Fruit fly (Drosophila melanogaster) whole organism, embryonic: ENCODE measurements around the gene CG10700.

Experiments used
- BEAF-32 ChIP-seq: fragments of 200-800 bp; sonication (Bioruptor generic); optimal IDR thresholded peaks from 3 replicates; lab custom pipeline; 2017; ENCODE audit warnings: missing biosample characterization, missing genetic modification characterization, mild to moderate bottlenecking, moderate library complexity, missing genetic modification reagents
- CG10267 ChIP-seq: fragments of 200-800 bp; sonication (Bioruptor generic); optimal IDR thresholded peaks from 2 replicates; lab custom pipeline; 2018; ENCODE audit warnings: missing biosample characterization, mild to moderate bottlenecking, missing genetic modification characterization, moderate library complexity
- CG11247 ChIP-seq: fragments of 200-800 bp; sonication (Bioruptor generic); IDR thresholded peaks from 2 replicates; pipeline ENCODE4 v1.3.6; 2022; ENCODE audit warnings: missing biosample characterization, missing genetic modification characterization
- CG12659 ChIP-seq: fragments of 200-800 bp; sonication (Bioruptor generic); optimal IDR thresholded peaks from 3 replicates; lab custom pipeline; 2017; ENCODE audit warnings: mild to moderate bottlenecking, missing biosample characterization, missing genetic modification reagents, missing genetic modification characterization
- CG13123 ChIP-seq: fragments of 200-800 bp; sonication (Bioruptor generic); optimal IDR thresholded peaks from 2 replicates; lab custom pipeline; 2016; ENCODE audit warnings: missing biosample characterization, missing genetic modification characterization
- CG13287 ChIP-seq: fragments of 200-800 bp; sonication (Bioruptor generic); IDR thresholded peaks from 2 replicates; pipeline ENCODE4 v1.3.6; 2022; ENCODE audit warnings: missing biosample characterization, missing genetic modification characterization; ENCODE audit not compliant: partially characterized antibody
- CG14860 ChIP-seq: fragments of 200-800 bp; sonication (Bioruptor generic); IDR thresholded peaks from 3 replicates; pipeline ENCODE4 v1.3.6; 2022; ENCODE audit warnings: missing biosample characterization, missing genetic modification characterization; ENCODE audit not compliant: partially characterized antibody
- CG15514 ChIP-seq: fragments of 200-800 bp; sonication (Bioruptor generic); optimal IDR thresholded peaks from 3 replicates; lab custom pipeline; 2017; ENCODE audit warnings: missing biosample characterization, missing genetic modification characterization, mild to moderate bottlenecking, moderate library complexity, missing genetic modification reagents
- CG16813 ChIP-seq: fragments of 200-800 bp; sonication (Bioruptor generic); IDR thresholded peaks from 3 replicates; pipeline ENCODE4 v1.3.6; 2022; ENCODE audit warnings: missing biosample characterization, missing genetic modification characterization; ENCODE audit not compliant: partially characterized antibody
- CG2129 ChIP-seq: fragments of 200-800 bp; sonication (Bioruptor generic); IDR thresholded peaks from 2 replicates; pipeline ENCODE4 v1.3.6; 2022; ENCODE audit warnings: missing biosample characterization, missing genetic modification characterization; ENCODE audit not compliant: partially characterized antibody
- CG2712 ChIP-seq: fragments of 200-800 bp; optimal IDR thresholded peaks from 3 replicates; lab custom pipeline; 2019; ENCODE audit warnings: missing biosample characterization, mild to moderate bottlenecking, missing genetic modification characterization, moderate library complexity
- CG3163 ChIP-seq: fragments of 200-800 bp; sonication (Bioruptor generic); optimal IDR thresholded peaks from 3 replicates; lab custom pipeline; 2016; ENCODE audit warnings: missing biosample characterization, missing genetic modification characterization
- CG33213 ChIP-seq: fragments of 200-800 bp; sonication (Bioruptor generic); optimal IDR thresholded peaks from 3 replicates; lab custom pipeline; 2016; ENCODE audit warnings: missing biosample characterization, missing genetic modification characterization
- CG42726 ChIP-seq: fragments of 200-800 bp; sonication (Bioruptor generic); IDR thresholded peaks from 2 replicates; pipeline ENCODE4 v1.3.6; 2022; ENCODE audit warnings: missing biosample characterization, missing genetic modification characterization; ENCODE audit not compliant: partially characterized antibody
- CG4617 ChIP-seq: fragments of 200-800 bp; sonication (Bioruptor generic); optimal IDR thresholded peaks from 3 replicates; lab custom pipeline; 2016; ENCODE audit warnings: missing biosample characterization, missing genetic modification characterization, borderline replicate concordance
- CG6791 ChIP-seq: fragments of 200-800 bp; sonication (Bioruptor generic); IDR thresholded peaks from 3 replicates; pipeline ENCODE4 v1.3.6; 2022; ENCODE audit warnings: missing biosample characterization, missing genetic modification characterization; ENCODE audit not compliant: partially characterized antibody
- CG7556 ChIP-seq: fragments of 200-800 bp; sonication (Bioruptor generic); optimal IDR thresholded peaks from 2 replicates; lab custom pipeline; 2017; ENCODE audit warnings: missing biosample characterization, mild to moderate bottlenecking, missing genetic modification characterization
- CG7987 ChIP-seq: fragments of 200-800 bp; sonication (Bioruptor generic); optimal IDR thresholded peaks from 2 replicates; lab custom pipeline; 2018; ENCODE audit warnings: missing biosample characterization, mild to moderate bottlenecking, missing genetic modification characterization, moderate library complexity
- CG8944 ChIP-seq: fragments of 200-800 bp; sonication (Bioruptor generic); optimal IDR thresholded peaks from 3 replicates; lab custom pipeline; 2016; ENCODE audit warnings: missing biosample characterization, missing genetic modification characterization
- CG9609 ChIP-seq: fragments of 200-800 bp; sonication (Bioruptor generic); optimal IDR thresholded peaks from 3 replicates; lab custom pipeline; 2016; ENCODE audit warnings: missing biosample characterization, missing genetic modification characterization
- D ChIP-seq, 2 experiments: fragments of 200-800 bp in 1 of 2; fragments of >200 bp in 1 of 2; sonication (Bioruptor generic) in 1 of 2; optimal IDR thresholded peaks; 2 replicates in 1 of 2; 3 replicates in 1 of 2; lab custom pipeline; 2017; ENCODE audit warnings: mild to moderate bottlenecking in 1 of 2, missing biosample characterization in 1 of 2, missing genetic modification characterization in 1 of 2, missing genetic modification reagents in 1 of 2
- Dip2 ChIP-seq: fragments of 200-800 bp; sonication (Bioruptor generic); IDR thresholded peaks from 2 replicates; pipeline ENCODE4 v1.3.6; 2022; ENCODE audit warnings: missing biosample characterization, missing genetic modification characterization
- Dip3 ChIP-seq: fragments of 200-800 bp; sonication (Bioruptor generic); optimal IDR thresholded peaks from 3 replicates; lab custom pipeline; 2016; ENCODE audit warnings: missing biosample characterization, missing genetic modification characterization
- Doc3 ChIP-seq: fragments of 200-800 bp; sonication (Bioruptor generic); IDR thresholded peaks from 3 replicates; pipeline ENCODE4 v1.3.6; 2022; ENCODE audit warnings: missing biosample characterization, missing genetic modification characterization; ENCODE audit not compliant: partially characterized antibody
- Dref ChIP-seq: fragments of 200-800 bp; sonication (Bioruptor generic); IDR thresholded peaks from 2 replicates; pipeline ENCODE4 v1.3.6; 2022; ENCODE audit warnings: missing biosample characterization, missing genetic modification characterization
- Fer2 ChIP-seq: fragments of 200-800 bp; sonication (Bioruptor generic); optimal IDR thresholded peaks from 2 replicates; lab custom pipeline; 2018; ENCODE audit warnings: missing biosample characterization, mild to moderate bottlenecking, missing genetic modification characterization, moderate library complexity
- MBD-R2 ChIP-seq: fragments of 200-800 bp; sonication (Bioruptor generic); IDR thresholded peaks from 2 replicates; pipeline ENCODE4 v1.3.6; 2022; ENCODE audit warnings: missing biosample characterization, missing genetic modification characterization
- Med ChIP-seq: fragments of 200-800 bp; sonication (Bioruptor generic); peaks from one replicate; lab custom pipeline; 2016; ENCODE audit warnings: missing biosample characterization, missing genetic modification characterization, mild to moderate bottlenecking, inconsistent platforms, moderate library complexity
- Opbp ChIP-seq: fragments of 200-800 bp; sonication (Bioruptor generic); IDR thresholded peaks from 3 replicates; pipeline ENCODE4 v1.3.6; 2022; ENCODE audit warnings: missing biosample characterization, missing genetic modification characterization; ENCODE audit not compliant: partially characterized antibody
- PHDP ChIP-seq: fragments of 200-800 bp; sonication (Bioruptor generic); optimal IDR thresholded peaks from 3 replicates; lab custom pipeline; 2018; ENCODE audit warnings: missing biosample characterization, mild to moderate bottlenecking, missing genetic modification characterization, moderate library complexity
- amos ChIP-seq: fragments of 200-800 bp; sonication (Bioruptor generic); IDR thresholded peaks from 2 replicates; pipeline ENCODE4 v1.3.6; 2022; ENCODE audit warnings: missing biosample characterization, missing genetic modification characterization; ENCODE audit not compliant: partially characterized antibody
- ato ChIP-seq: fragments of 200-800 bp; sonication (Bioruptor generic); IDR thresholded peaks from 2 replicates; pipeline ENCODE4 v1.3.6; 2022; ENCODE audit warnings: missing biosample characterization, missing genetic modification characterization; ENCODE audit not compliant: partially characterized antibody
- chinmo ChIP-seq: fragments of 200-800 bp; sonication (Bioruptor generic); IDR thresholded peaks from 4 replicates; pipeline ENCODE4 v1.3.6; 2022; ENCODE audit warnings: missing biosample characterization, missing genetic modification characterization; ENCODE audit not compliant: partially characterized antibody
- cwo ChIP-seq: fragments of 200-800 bp; sonication (Bioruptor generic); optimal IDR thresholded peaks from 3 replicates; lab custom pipeline; 2017; ENCODE audit warnings: missing biosample characterization, missing genetic modification characterization, mild to moderate bottlenecking, moderate library complexity, missing genetic modification reagents
- en ChIP-seq: fragments of 200-800 bp; sonication (Bioruptor generic); optimal IDR thresholded peaks from 2 replicates; lab custom pipeline; 2016; ENCODE audit warnings: missing biosample characterization, missing genetic modification characterization
- gcm2 ChIP-seq: fragments of 200-800 bp; sonication (Bioruptor generic); optimal IDR thresholded peaks from 2 replicates; lab custom pipeline; 2016; ENCODE audit warnings: missing biosample characterization, missing genetic modification characterization
- hbn ChIP-seq: fragments of 200-800 bp; sonication (Bioruptor generic); IDR thresholded peaks from 2 replicates; pipeline ENCODE4 v1.3.6; 2022; ENCODE audit warnings: missing biosample characterization, missing genetic modification characterization; ENCODE audit not compliant: partially characterized antibody
- inv ChIP-seq: fragments of 200-800 bp; sonication (Bioruptor generic); IDR thresholded peaks from 2 replicates; pipeline ENCODE4 v1.3.6; 2022; ENCODE audit warnings: missing biosample characterization, missing genetic modification characterization; ENCODE audit not compliant: partially characterized antibody
- maf-S ChIP-seq: fragments of 200-800 bp; sonication (Bioruptor generic); optimal IDR thresholded peaks from 2 replicates; lab custom pipeline; 2016; ENCODE audit warnings: missing biosample characterization, missing genetic modification characterization
- pita ChIP-seq: fragments of 200-800 bp; sonication (Bioruptor generic); optimal IDR thresholded peaks from 2 replicates; lab custom pipeline; 2017; ENCODE audit warnings: missing biosample characterization, mild to moderate bottlenecking, missing genetic modification characterization
- pzg ChIP-seq: fragments of 200-800 bp; sonication (Bioruptor generic); optimal IDR thresholded peaks from 3 replicates; lab custom pipeline; 2018; ENCODE audit warnings: missing biosample characterization, mild to moderate bottlenecking, missing genetic modification characterization, moderate library complexity
- sens-2 ChIP-seq: fragments of 200-800 bp; sonication (Bioruptor generic); IDR thresholded peaks from 2 replicates; pipeline ENCODE4 v1.3.6; 2022; ENCODE audit warnings: missing biosample characterization, missing genetic modification characterization
- stwl ChIP-seq: fragments of 200-800 bp; sonication (Bioruptor generic); optimal IDR thresholded peaks from 3 replicates; lab custom pipeline; 2018; ENCODE audit warnings: missing biosample characterization, mild to moderate bottlenecking, missing genetic modification characterization, moderate library complexity
- tna ChIP-seq: fragments of 200-800 bp; sonication (Bioruptor generic); IDR thresholded peaks from 2 replicates; pipeline ENCODE4 v1.3.6; 2022; ENCODE audit warnings: missing biosample characterization, missing genetic modification characterization; ENCODE audit not compliant: partially characterized antibody
- vnd ChIP-seq: fragments of 200-800 bp; sonication (Bioruptor generic); IDR thresholded peaks from 3 replicates; pipeline ENCODE4 v1.3.6; 2022; ENCODE audit warnings: missing biosample characterization, missing genetic modification characterization; ENCODE audit not compliant: partially characterized antibody
- zen ChIP-seq: fragments of 200-800 bp; sonication (Bioruptor generic); optimal IDR thresholded peaks from 3 replicates; lab custom pipeline; 2018; ENCODE audit warnings: missing biosample characterization, mild to moderate bottlenecking, missing genetic modification characterization, moderate library complexity
- zen2 ChIP-seq: fragments of 200-800 bp; sonication (Bioruptor generic); IDR thresholded peaks from 3 replicates; pipeline ENCODE4 v1.3.6; 2022; ENCODE audit warnings: missing biosample characterization, missing genetic modification characterization; ENCODE audit not compliant: partially characterized antibody

CG10700 gene

DNA sequence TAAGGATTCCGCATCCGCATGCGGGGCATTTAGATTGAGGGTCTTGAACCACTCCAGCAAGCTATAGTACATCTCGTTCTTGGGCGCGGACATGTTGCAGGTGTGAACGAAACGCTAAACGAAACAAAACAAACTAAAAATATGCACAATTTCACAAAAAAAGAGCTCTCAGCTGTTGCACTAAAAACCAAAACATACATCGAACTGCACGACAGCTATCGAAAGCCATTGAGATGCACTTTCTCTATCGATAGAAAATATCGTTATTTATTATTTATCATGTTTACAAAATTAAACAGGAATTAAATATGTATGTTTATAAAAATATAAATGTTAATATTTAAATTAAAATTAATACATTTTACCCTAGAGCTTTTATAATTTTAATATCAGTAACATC is 45.5 kb downstream of the CG10700 start, which contains the start of gene hook (continued):
- TF ChIP-seq CG3163 (GFP tag; lab: Kevin White, UChicago) (no peak), gcm2 (GFP tag; lab: Kevin White, UChicago) (no peak), CG16813 (peak; percentile 69), CG2129 (GFP tag; lab: Robert Waterston, UW) (peak; percentile 63), inv (GFP tag; lab: Robert Waterston, UW) (peak; percentile 67), zen (no peak), en (GFP tag; lab: Kevin White, UChicago) (no peak), CG15514 (GFP tag; lab: Kevin White, UChicago) (no peak), D (optimal IDR thresholded peaks at IDR 0.05; lab: Kevin White, UChicago) (no peak), D (GFP tag; optimal IDR thresholded peaks at IDR 0.05; lab: Kevin White, UChicago) (no peak), Med (GFP tag; lab: Kevin White, UChicago) (peak; percentile 40), chinmo (GFP tag; lab: Robert Waterston, UW) (peak; percentile 81; the same call in 2 of the 4 replicates), cwo (no peak), CG33213 (no peak), pzg (peak; percentile 23), tna (GFP tag; lab: Robert Waterston, UW) (0 out of 2 replicates have a peak, but pooled peaks have one; percentile 40), amos (GFP tag; lab: Robert Waterston, UW) (peak; percentile 75), stwl (tag; lab: Kevin White, UChicago) (peak; percentile 33), CG12659 (GFP tag; lab: Kevin White, UChicago) (peak; percentile 22), Opbp (peak; percentile 73; the same call in 2 of the 3 replicates), MBD-R2 (GFP tag; lab: Robert Waterston, UW) (peak; percentile 68), CG6791 (GFP tag; lab: Robert Waterston, UW) (peak; percentile 84), ato (0 out of 2 replicates have a peak, but pooled peaks have one; percentile 24), PHDP (tag; lab: Kevin White, UChicago) (no peak), Doc3 (GFP tag; lab: Robert Waterston, UW) (peak; percentile 84), CG2712 (tag; lab: Kevin White, UChicago) (peak; percentile 24), CG7556 (no peak), BEAF-32 (GFP tag; lab: Kevin White, UChicago) (peak; percentile 68), CG9609 (no peak), hbn (GFP tag; lab: Robert Waterston, UW) (peak; percentile 75), CG42726 (GFP tag; lab: Robert Waterston, UW) (peak; percentile 55; the same call in 1 of the 2 replicates), maf-S (GFP tag; lab: Kevin White, UChicago) (no peak), CG4617 (peak; percentile 22), Dref (GFP tag; lab: Robert Waterston, UW) (peak; percentile 69), CG13123 (no peak), Fer2 (no peak), vnd (peak; percentile 64), CG11247 (GFP tag; lab: Robert Waterston, UW) (no peak), CG8944 (GFP tag; lab: Kevin White, UChicago) (no peak), pita (GFP tag; lab: Kevin White, UChicago) (no peak), Dip2 (GFP tag; lab: Robert Waterston, UW) (no peak), CG7987 (GFP tag; lab: Kevin White, UChicago) (no peak), CG14860 (peak; percentile 63), CG13287 (GFP tag; lab: Robert Waterston, UW) (peak; percentile 81), zen2 (GFP tag; lab: Robert Waterston, UW) (peak; percentile 75), CG10267 (tag; lab: Kevin White, UChicago) (peak; percentile 22), Dip3 (no peak), sens-2 (GFP tag; lab: Robert Waterston, UW) (no peak)
